Worm (Caenorhabditis elegans): Measurements from ENCODE around the gene F54B11.7.

F54B11.7 gene

DNA sequence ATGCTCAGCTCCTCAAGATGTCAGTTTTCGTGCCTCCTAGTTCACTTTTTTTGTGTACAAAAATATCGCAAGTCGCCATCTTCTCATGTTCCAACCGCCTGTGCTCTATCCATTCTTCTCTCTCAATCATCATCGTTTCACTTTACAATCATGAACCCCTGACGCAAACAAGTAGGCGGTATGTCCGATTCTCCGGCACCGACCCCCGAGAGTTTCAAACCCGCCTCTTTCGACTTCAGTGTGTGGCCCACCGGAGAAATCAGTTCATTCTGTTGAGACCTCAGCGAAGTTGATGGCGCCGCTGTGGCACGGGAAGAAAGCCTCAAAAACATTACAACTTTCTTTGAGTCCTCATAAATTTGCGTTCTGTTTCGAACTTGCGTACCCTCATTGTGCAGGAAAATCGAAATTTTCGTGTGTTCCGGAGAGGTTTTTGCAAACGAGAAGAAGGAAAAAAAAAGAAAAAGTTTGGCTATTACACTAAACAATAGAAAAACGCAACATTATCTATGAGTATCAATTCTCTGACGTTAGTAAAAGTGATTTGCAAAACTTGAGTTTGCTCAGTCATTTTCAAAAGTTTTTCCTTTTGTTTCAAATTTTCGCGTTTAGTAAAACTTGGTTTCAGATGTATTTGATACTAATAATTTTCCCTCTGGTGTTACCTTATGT is 4.8 kb downstream of the F54B11.7 start, which contains the start of gene F54B11.9 (continued):
- no peak for TF ChIP-seq snpc-4 (tag; optimal IDR thresholded peaks at IDR 0.05)
- no peak for TF ChIP-seq sup-37 (GFP tag; optimal IDR thresholded peaks at IDR 0.05)
- TF ChIP-seq mab-9 (GFP tag; IDR thresholded peaks at IDR 0.05) = no peak
- peak in 1 of 2 experiments; percentile 35 for TF ChIP-seq lsy-2 (tag; optimal IDR thresholded peaks at IDR 0.05)
- no peak for TF ChIP-seq grh-1 (GFP tag; IDR thresholded peaks at IDR 0.05)
- peak; percentile 35 for TF ChIP-seq snu-23 (GFP tag; optimal IDR thresholded peaks at IDR 0.05)
- TF ChIP-seq ama-1 (optimal IDR thresholded peaks at IDR 0.05) = no peak
- no peak for TF ChIP-seq lir-3 (tag; optimal IDR thresholded peaks at IDR 0.05; ENCODE audit: poor library complexity)
- no peak for TF ChIP-seq nhr-28 (tag; optimal IDR thresholded peaks at IDR 0.05)
- peak; percentile 19 for TF ChIP-seq mep-1 (tag; optimal IDR thresholded peaks at IDR 0.05)

DNA sequence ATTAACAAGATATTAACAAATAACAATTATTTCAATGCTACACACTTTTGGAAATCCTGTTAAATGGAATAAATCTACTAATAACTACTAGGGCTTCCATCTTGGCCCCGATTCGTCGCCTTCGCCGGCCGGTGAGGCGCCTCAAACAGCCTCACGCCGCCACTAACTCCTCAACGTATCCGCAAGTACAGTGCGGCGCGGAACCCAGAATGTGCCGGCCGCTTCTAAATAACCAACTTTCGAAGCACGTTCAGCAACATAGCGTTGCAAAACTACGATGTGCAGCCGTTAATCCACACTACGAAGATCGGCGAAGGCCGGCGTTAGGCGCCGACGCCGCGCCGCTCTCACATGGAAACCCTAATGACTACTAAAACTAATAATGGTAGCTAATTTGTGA is 5.6 kb downstream of the F54B11.7 start:
- TF ChIP-seq ztf-4 (tag; optimal IDR thresholded peaks at IDR 0.05) = no peak
- TF ChIP-seq efl-1 (optimal IDR thresholded peaks at IDR 0.05) = no peak
- TF ChIP-seq efl-1 (GFP tag; optimal IDR thresholded peaks at IDR 0.05 in 1 of 2) = peak in 1 of 2 experiments; percentile 21
- TF ChIP-seq snpc-4 (tag; optimal IDR thresholded peaks at IDR 0.05) = peak; percentile 73
- TF ChIP-seq irx-1 (tag; optimal IDR thresholded peaks at IDR 0.05) = no peak
- TF ChIP-seq lin-14 (GFP tag; optimal IDR thresholded peaks at IDR 0.05) = no peak
- peak; percentile 6 for TF ChIP-seq rnt-1 (tag; optimal IDR thresholded peaks at IDR 0.05)

DNA sequence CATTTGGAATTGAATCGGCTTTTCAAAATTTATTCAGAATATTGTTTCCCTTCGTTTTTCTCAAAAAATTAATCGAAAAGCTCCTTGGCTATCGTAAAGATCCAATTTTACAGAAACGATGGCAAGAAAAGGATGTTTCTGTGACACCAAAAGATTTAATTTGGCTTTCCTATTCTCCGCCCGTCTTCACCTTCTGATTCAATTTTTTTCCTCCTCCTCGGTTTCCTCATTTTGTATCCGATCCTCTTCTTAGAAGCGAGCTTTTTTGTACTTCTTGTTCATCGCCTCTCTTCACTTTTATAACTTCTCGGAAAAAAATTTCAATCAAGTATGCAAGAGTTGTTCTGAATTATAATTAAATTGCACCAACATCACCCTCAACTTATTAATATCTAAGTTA is 9.8 kb downstream of the F54B11.7 start:
- peak; percentile 11 for TF ChIP-seq lin-14 (GFP tag; optimal IDR thresholded peaks at IDR 0.05)
- TF ChIP-seq nhr-85 (tag) = no peak
- peak; percentile 53 for TF ChIP-seq fkh-10 (GFP tag; optimal IDR thresholded peaks at IDR 0.05)

DNA sequence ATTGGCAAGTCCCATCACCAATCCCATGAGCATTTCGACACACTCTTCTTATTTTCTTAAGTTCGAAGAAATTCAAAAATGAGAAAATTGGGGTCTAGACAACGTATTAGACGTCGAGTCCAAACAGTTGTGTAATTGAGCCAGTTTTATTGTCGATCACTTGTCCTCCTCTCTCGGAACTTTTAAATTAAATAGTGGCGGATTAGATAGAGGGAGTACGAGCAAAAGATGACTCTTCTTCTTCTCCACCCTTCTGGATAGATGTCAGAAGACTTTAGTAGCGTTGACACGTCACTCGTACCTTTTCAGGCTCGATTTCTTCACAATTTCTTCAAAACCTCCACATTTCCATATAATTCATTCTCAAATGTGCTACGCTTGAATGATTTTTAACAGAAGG is 14.9 kb downstream of the F54B11.7 start:
- TF ChIP-seq mep-1 (tag; optimal IDR thresholded peaks at IDR 0.05) (no peak), zip-4 (GFP tag; optimal IDR thresholded peaks at IDR 0.05) (no peak), lin-35 (GFP tag; optimal IDR thresholded peaks at IDR 0.05) (no peak), unc-130 (tag; optimal IDR thresholded peaks at IDR 0.05) (no peak), swsn-7 (tag; optimal IDR thresholded peaks at IDR 0.05) (no peak), ceh-63 (GFP tag; optimal IDR thresholded peaks at IDR 0.05) (peak; percentile 76), lin-39 (tag; optimal IDR thresholded peaks at IDR 0.05) (no peak), dsc-1 (tag; optimal IDR thresholded peaks at IDR 0.05) (peak; percentile 4), lsy-2 (tag; optimal IDR thresholded peaks at IDR 0.05) (no peak), xbp-1 (tag; optimal IDR thresholded peaks at IDR 0.05) (no peak), nhr-77 (tag; optimal IDR thresholded peaks at IDR 0.05) (no peak), isw-1 (GFP tag; IDR thresholded peaks at IDR 0.05) (no peak), alr-1 (tag; optimal IDR thresholded peaks at IDR 0.05; ENCODE audit: borderline replicate concordance) (no peak), Y116A8C.19 (tag; optimal IDR thresholded peaks at IDR 0.05; ENCODE audit: borderline replicate concordance) (no peak), C16A3.4 (tag; optimal IDR thresholded peaks at IDR 0.05) (no peak), lin-14 (GFP tag; optimal IDR thresholded peaks at IDR 0.05) (peak; percentile 27), pag-3 (tag; optimal IDR thresholded peaks at IDR 0.05; ENCODE audit: borderline replicate concordance, insufficient read depth) (no peak), fos-1 (tag; optimal IDR thresholded peaks at IDR 0.05) (no peak), ceh-88 (GFP tag; IDR thresholded peaks at IDR 0.05) (no peak), ceh-82 (tag; optimal IDR thresholded peaks at IDR 0.05) (no peak), nhr-12 (tag; optimal IDR thresholded peaks at IDR 0.05) (no peak), ces-1 (GFP tag; optimal IDR thresholded peaks at IDR 0.05) (no peak), tbx-2 (tag; optimal IDR thresholded peaks at IDR 0.05) (no peak), mab-9 (GFP tag; IDR thresholded peaks at IDR 0.05) (no peak), egl-13 (tag; optimal IDR thresholded peaks at IDR 0.05) (no peak)
